Worm (Caenorhabditis elegans): ENCODE measurements around the gene F52B11.5.

The F52B11.5 gene

ce11 chrIV:14072011-14072649, 30.9 kb downstream of the F52B11.5 start (continued):
- TF ChIP-seq Y48G9A.11 (GFP tag; IDR thresholded peaks at IDR 0.05) (0 out of 2 replicates have a peak, but pooled peaks have one; percentile 12), mxl-3 (GFP tag; optimal IDR thresholded peaks at IDR 0.05) (no peak), zip-2 (tag; optimal IDR thresholded peaks at IDR 0.05) (no peak), nhr-6 (tag; optimal IDR thresholded peaks at IDR 0.05) (no peak), dmd-9 (GFP tag; IDR thresholded peaks at IDR 0.05) (no peak), nhr-111 (GFP tag; optimal IDR thresholded peaks at IDR 0.05) (no peak), dve-1 (tag; optimal IDR thresholded peaks at IDR 0.05; ENCODE audit: insufficient read depth) (no peak), rbr-2 (tag; optimal IDR thresholded peaks at IDR 0.05) (no peak), zfp-2 (tag; optimal IDR thresholded peaks at IDR 0.05) (no peak), ztf-7 (tag; optimal IDR thresholded peaks at IDR 0.05) (no peak), ztf-11 (tag; optimal IDR thresholded peaks at IDR 0.05) (no peak), jun-1 (tag; optimal IDR thresholded peaks at IDR 0.05) (no peak), hif-1 (tag; optimal IDR thresholded peaks at IDR 0.05) (no peak), mdl-1 (tag; optimal IDR thresholded peaks at IDR 0.05) (no peak), vab-7 (GFP tag; IDR thresholded peaks at IDR 0.05) (no peak), zfp-3 (GFP tag; conservative IDR thresholded peaks at IDR 0.05) (no peak), lir-3 (tag; optimal IDR thresholded peaks at IDR 0.05) (no peak), pha-4 (GFP tag; IDR thresholded peaks at IDR 0.05) (peak; percentile 28; the same call in 1 of the 2 replicates), pha-4 (tag; optimal IDR thresholded peaks at IDR 0.05) (no peak), cey-2 (tag; optimal IDR thresholded peaks at IDR 0.05; ENCODE audit: borderline replicate concordance, insufficient read depth) (no peak)

ce11 chrIV:14071466-14071865, 31.6 kb downstream of the F52B11.5 start, which contains the start of gene ccar-1:
Gene ccar-1, plus strand, starts transcription at chrIV:14071548.
- no peak for TF ChIP-seq jun-1 (tag; optimal IDR thresholded peaks at IDR 0.05)
- no peak for TF ChIP-seq daf-8 (GFP tag; IDR thresholded peaks at IDR 0.05)
- TF ChIP-seq egl-27 (tag; optimal IDR thresholded peaks at IDR 0.05) = no peak
- no peak for TF ChIP-seq ama-1 (optimal IDR thresholded peaks at IDR 0.05)
- no peak for TF ChIP-seq daf-12 (tag; optimal IDR thresholded peaks at IDR 0.05)
- peak; percentile 43; the same call in 1 of the 2 replicates for TF ChIP-seq egl-43 (GFP tag; IDR thresholded peaks at IDR 0.05)
- TF ChIP-seq dmd-6 (GFP tag; IDR thresholded peaks at IDR 0.05) = no peak
- TF ChIP-seq spr-1 (tag; optimal IDR thresholded peaks at IDR 0.05) = no peak
- TF ChIP-seq ztf-11 (tag; optimal IDR thresholded peaks at IDR 0.05) = no peak
- TF ChIP-seq snpc-1.2 (GFP tag; IDR thresholded peaks at IDR 0.05) = peak; percentile 60
- no peak for TF ChIP-seq ceh-44 (GFP tag; IDR thresholded peaks at IDR 0.05)
- no peak for TF ChIP-seq ceh-62 (tag; optimal IDR thresholded peaks at IDR 0.05)
- no peak for TF ChIP-seq cey-2 (tag; optimal IDR thresholded peaks at IDR 0.05; ENCODE audit: borderline replicate concordance, insufficient read depth)
- TF ChIP-seq nhr-25 (tag; optimal IDR thresholded peaks at IDR 0.05; ENCODE audit: borderline replicate concordance, insufficient read depth) = no peak
- 0 out of 2 replicates have a peak, but pooled peaks have one; percentile 62 for TF ChIP-seq Y105C5A.15 (GFP tag; IDR thresholded peaks at IDR 0.05)
- TF ChIP-seq F49E8.2 (tag; optimal IDR thresholded peaks at IDR 0.05; ENCODE audit: borderline replicate concordance) = no peak
- no peak for TF ChIP-seq unc-62 (GFP tag; optimal IDR thresholded peaks at IDR 0.05 in 1 of 2)
- no peak for TF ChIP-seq unc-62 (tag; optimal IDR thresholded peaks at IDR 0.05)
- no peak for TF ChIP-seq mxl-2 (GFP tag; conservative IDR thresholded peaks at IDR 0.05)
- TF ChIP-seq dmd-9 (GFP tag; IDR thresholded peaks at IDR 0.05) = peak; percentile 59; the same call in 1 of the 2 replicates
- no peak for TF ChIP-seq Y5F2A.4 (GFP tag; optimal IDR thresholded peaks at IDR 0.05)
- no peak for TF ChIP-seq aha-1 (tag)

- peak in 1 of 2 experiments; percentile 57 for TF ChIP-seq ZK546.5 (tag; optimal IDR thresholded peaks at IDR 0.05)
- TF ChIP-seq spr-3 (GFP tag; optimal IDR thresholded peaks at IDR 0.05) = no peak
- TF ChIP-seq nhr-102 (tag; optimal IDR thresholded peaks at IDR 0.05) = peak; percentile 44
- no peak; the same call in 1 of the 2 replicates for TF ChIP-seq mdt-29 (GFP tag; IDR thresholded peaks at IDR 0.05)
- no peak for TF ChIP-seq zfp-3 (GFP tag; conservative IDR thresholded peaks at IDR 0.05)
- TF ChIP-seq ceh-62 (tag; optimal IDR thresholded peaks at IDR 0.05) = no peak
- TF ChIP-seq lin-39 (tag; optimal IDR thresholded peaks at IDR 0.05) = no peak
- no peak for TF ChIP-seq aly-2 (tag; optimal IDR thresholded peaks at IDR 0.05)
- TF ChIP-seq daf-16 (GFP tag; optimal IDR thresholded peaks at IDR 0.05) = peak in 1 of 2 experiments; percentile 23
- peak; percentile 61 for TF ChIP-seq daf-16 (tag; optimal IDR thresholded peaks at IDR 0.05)
- TF ChIP-seq T20F7.1 (GFP tag; optimal IDR thresholded peaks at IDR 0.05) = no peak
- no peak for TF ChIP-seq cey-2 (tag; optimal IDR thresholded peaks at IDR 0.05; ENCODE audit: borderline replicate concordance, insufficient read depth)
- TF ChIP-seq zip-2 (tag; optimal IDR thresholded peaks at IDR 0.05) = no peak
- no peak for TF ChIP-seq pqm-1 (tag; optimal IDR thresholded peaks at IDR 0.05)
- TF ChIP-seq php-3 (GFP tag; IDR thresholded peaks at IDR 0.05) = no peak
- TF ChIP-seq daf-8 (GFP tag; IDR thresholded peaks at IDR 0.05) = no peak
Measured at ce11 chrIV:14070992-14071289, 32.1 kb downstream of the F52B11.5 start.

Data from whole organism, L4 larva.